Worm (Caenorhabditis elegans) whole organism, mixed stage, embryonic: Measurements from ENCODE around the gene shl-1.

Experiments
- M03D4.4 ChIP-seq: sonication (generic microtip); optimal IDR thresholded peaks from 2 replicates; lab custom pipeline; 2017; ENCODE audit warnings: mild to moderate bottlenecking, missing genetic modification characterization, missing compliant biosample characterization
- bed-3 ChIP-seq: fragments of 200-800 bp; sonication (Bioruptor generic); optimal IDR thresholded peaks from 3 replicates; lab custom pipeline; 2018; ENCODE audit warnings: mild to moderate bottlenecking, missing genetic modification characterization, moderate library complexity, missing compliant biosample characterization
- blmp-1 ChIP-seq: fragments of 150-350 bp; optimal IDR thresholded peaks from 2 replicates; lab custom pipeline; 2014; ENCODE audit warnings: missing biosample characterization, missing genetic modification characterization
- ceh-39 ChIP-seq: fragments of 150-350 bp; optimal IDR thresholded peaks from 2 replicates; lab custom pipeline; 2014; ENCODE audit warnings: missing biosample characterization, missing genetic modification characterization
- ceh-43 ChIP-seq: fragments of 200-800 bp; sonication (Bioruptor generic); optimal IDR thresholded peaks from 2 replicates; lab custom pipeline; 2018; ENCODE audit warnings: mild to moderate bottlenecking, missing genetic modification characterization, moderate library complexity, missing compliant biosample characterization
- ceh-83 ChIP-seq: fragments of 200-800 bp; sonication (Bioruptor generic); optimal IDR thresholded peaks from 2 replicates; lab custom pipeline; 2018; ENCODE audit warnings: mild to moderate bottlenecking, missing genetic modification characterization, missing compliant biosample characterization
- ces-1 ChIP-seq: fragments of 150-350 bp; optimal IDR thresholded peaks from 2 replicates; lab custom pipeline; 2014; ENCODE audit warnings: missing biosample characterization, missing genetic modification reagents, missing genetic modification characterization
- cnd-1 ChIP-seq: fragments of 200-800 bp; sonication (Bioruptor generic); optimal IDR thresholded peaks from 2 replicates; lab custom pipeline; 2018; ENCODE audit warnings: mild to moderate bottlenecking, missing genetic modification characterization, missing compliant biosample characterization
- drap-1 ChIP-seq: fragments of 200-800 bp; sonication (Bioruptor generic); optimal IDR thresholded peaks from 3 replicates; lab custom pipeline; 2018; ENCODE audit warnings: mild to moderate bottlenecking, missing genetic modification characterization, missing compliant biosample characterization
- elt-1 ChIP-seq: sonication (generic microtip); optimal IDR thresholded peaks from 2 replicates; lab custom pipeline; 2017; ENCODE audit warnings: missing genetic modification characterization, mild to moderate bottlenecking, missing compliant biosample characterization, antibody characterized with exemption, moderate library complexity, borderline replicate concordance; ENCODE audit not compliant: insufficient read depth
- elt-3 ChIP-seq: fragments of 150-350 bp; optimal IDR thresholded peaks from 2 replicates; lab custom pipeline; 2014; ENCODE audit warnings: missing biosample characterization, missing genetic modification characterization
- flh-1 ChIP-seq: fragments of 200-800 bp; sonication (Bioruptor generic); optimal IDR thresholded peaks from 2 replicates; lab custom pipeline; 2018; ENCODE audit warnings: mild to moderate bottlenecking, missing genetic modification characterization, moderate library complexity, missing compliant biosample characterization
- ham-2 ChIP-seq: fragments of 200-800 bp; sonication (Bioruptor generic); optimal IDR thresholded peaks from 2 replicates; lab custom pipeline; 2018; ENCODE audit warnings: mild to moderate bottlenecking, missing genetic modification characterization, missing compliant biosample characterization
- hlh-1 ChIP-seq: fragments of 150-350 bp; optimal IDR thresholded peaks from 2 replicates; lab custom pipeline; 2014; ENCODE audit warnings: missing biosample characterization, missing genetic modification reagents, missing genetic modification characterization
- lin-32 ChIP-seq: fragments of 200-800 bp; sonication (Bioruptor generic); optimal IDR thresholded peaks from 2 replicates; lab custom pipeline; 2018; ENCODE audit warnings: mild to moderate bottlenecking, missing genetic modification characterization, missing compliant biosample characterization
- lsy-2 ChIP-seq: fragments of 150-350 bp; optimal IDR thresholded peaks from 2 replicates; lab custom pipeline; 2014; ENCODE audit warnings: missing biosample characterization, missing genetic modification characterization
- mab-5 ChIP-seq: fragments of 150-350 bp; optimal IDR thresholded peaks from 2 replicates; lab custom pipeline; 2014; ENCODE audit warnings: missing biosample characterization, missing genetic modification characterization
- mep-1 ChIP-seq: fragments of 150-350 bp; optimal IDR thresholded peaks from 2 replicates; lab custom pipeline; 2017; ENCODE audit warnings: missing biosample characterization, missing genetic modification reagents, missing genetic modification characterization, inconsistent platforms
- mls-2 ChIP-seq: sonication (generic microtip); optimal IDR thresholded peaks from 2 replicates; lab custom pipeline; 2016; ENCODE audit warnings: mild to moderate bottlenecking, missing genetic modification characterization, moderate library complexity, missing compliant biosample characterization
- nhr-12 ChIP-seq: fragments of 150-350 bp; optimal IDR thresholded peaks from 2 replicates; lab custom pipeline; 2014; ENCODE audit warnings: missing biosample characterization, missing genetic modification characterization
- nhr-2 ChIP-seq: fragments of 150-350 bp; optimal IDR thresholded peaks from 2 replicates; lab custom pipeline; 2014; ENCODE audit warnings: missing biosample characterization, missing genetic modification characterization
- nhr-237 ChIP-seq: fragments of 150-350 bp; optimal IDR thresholded peaks from 2 replicates; lab custom pipeline; 2014; ENCODE audit warnings: missing biosample characterization, missing genetic modification characterization
- nhr-28 ChIP-seq: fragments of 150-350 bp; optimal IDR thresholded peaks from 2 replicates; lab custom pipeline; 2014; ENCODE audit warnings: missing biosample characterization, missing genetic modification characterization
- nhr-76 ChIP-seq: sonication (generic microtip); optimal IDR thresholded peaks from 2 replicates; lab custom pipeline; 2017; ENCODE audit warnings: missing biosample characterization, missing genetic modification characterization
- sem-2 ChIP-seq: fragments of 200-800 bp; sonication (Bioruptor generic); optimal IDR thresholded peaks from 2 replicates; lab custom pipeline; 2018; ENCODE audit warnings: mild to moderate bottlenecking, missing genetic modification characterization, missing compliant biosample characterization
- snpc-4 ChIP-seq: fragments of 150-350 bp; optimal IDR thresholded peaks from 2 replicates; lab custom pipeline; 2014; ENCODE audit warnings: missing biosample characterization, missing genetic modification characterization
- sptf-1 ChIP-seq: sonication (generic microtip); optimal IDR thresholded peaks from 2 replicates; lab custom pipeline; 2017; ENCODE audit warnings: mild to moderate bottlenecking, missing genetic modification characterization, moderate library complexity, missing compliant biosample characterization
- tbx-8 ChIP-seq: fragments of 200-800 bp; sonication (Bioruptor generic); optimal IDR thresholded peaks from 2 replicates; lab custom pipeline; 2018; ENCODE audit warnings: mild to moderate bottlenecking, missing genetic modification characterization, moderate library complexity, missing compliant biosample characterization
- unc-120 ChIP-seq: sonication (generic microtip); optimal IDR thresholded peaks from 2 replicates; lab custom pipeline; 2017; ENCODE audit warnings: missing genetic modification characterization, missing compliant biosample characterization; ENCODE audit not compliant: poor library complexity, severe bottlenecking
- unc-39 ChIP-seq: fragments of 150-350 bp; optimal IDR thresholded peaks from 2 replicates; lab custom pipeline; 2014; ENCODE audit warnings: missing biosample characterization, missing genetic modification characterization
- unc-62 ChIP-seq: fragments of 150-350 bp; optimal IDR thresholded peaks from 2 replicates; lab custom pipeline; 2014; ENCODE audit warnings: missing biosample characterization, missing genetic modification reagents, missing genetic modification characterization

The shl-1 gene

ce11 chrIV:6421183-6421635 lies 37.3 kb upstream of the shl-1 start, which contains the start of gene puf-11:
TSS of gene puf-11 (plus strand) at chrIV:6421585.
- TF ChIP-seq tbx-8 (no peak), ham-2 (no peak), unc-62 (GFP tag; lab: Kevin White, UChicago) (no peak), nhr-2 (tag; lab: Kevin White, UChicago) (no peak), lsy-2 (tag; lab: Kevin White, UChicago) (no peak), M03D4.4 (tag; lab: Kevin White, UChicago) (no peak), cnd-1 (no peak), lin-32 (GFP tag; lab: Kevin White, UChicago) (no peak), bed-3 (GFP tag; lab: Kevin White, UChicago) (no peak), mab-5 (tag; lab: Kevin White, UChicago) (no peak), unc-120 (no peak), ces-1 (no peak), flh-1 (GFP tag; lab: Kevin White, UChicago) (no peak), sptf-1 (tag; lab: Kevin White, UChicago) (no peak)

DNA sequence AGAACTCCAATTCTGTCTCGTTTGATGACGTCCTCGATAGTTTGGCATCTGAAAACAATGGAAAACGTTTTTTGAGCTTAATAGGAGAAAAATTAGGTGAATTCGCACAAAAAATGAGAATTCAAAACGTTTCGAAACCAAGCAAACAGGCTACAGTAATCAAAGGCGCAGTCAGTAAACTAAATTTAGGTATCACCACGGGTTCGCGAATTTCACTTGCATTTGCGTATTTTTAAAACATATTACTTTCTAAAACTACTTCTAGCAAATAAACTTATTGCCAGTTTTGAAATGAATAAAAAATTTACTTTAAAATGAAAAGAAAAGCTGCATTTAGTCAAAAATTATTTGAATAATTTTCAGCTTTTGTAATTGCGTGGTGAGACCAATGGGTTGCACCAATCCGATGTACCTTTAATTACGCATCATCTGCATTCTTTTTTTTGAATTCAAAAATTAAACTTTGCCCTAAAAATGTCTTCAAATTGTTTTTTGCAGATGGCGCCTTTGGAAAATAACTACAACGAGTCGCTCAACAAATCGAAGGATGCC lies 35.2 kb upstream of the shl-1 start, which contains the start of the genes Y73B6BL.23 and htp-2:
Gene Y73B6BL.23 (minus strand): TSS at position 51 of the 552 bp plus-strand sequence.
Gene htp-2 (plus strand): TSS at position 492 of the 552 bp plus-strand sequence.
- no peak for TF ChIP-seq elt-1 (tag; lab: Kevin White, UChicago)
- TF ChIP-seq nhr-28 (tag; lab: Kevin White, UChicago): no peak
- no peak for TF ChIP-seq nhr-76 (tag; lab: Kevin White, UChicago)
- TF ChIP-seq snpc-4 (tag; lab: Kevin White, UChicago): no peak
- TF ChIP-seq tbx-8: no peak
- TF ChIP-seq flh-1 (GFP tag; lab: Kevin White, UChicago): no peak
- no peak for TF ChIP-seq ceh-83
- TF ChIP-seq sptf-1 (tag; lab: Kevin White, UChicago): no peak
- no peak for TF ChIP-seq elt-3 (tag; lab: Kevin White, UChicago)
- TF ChIP-seq mls-2: no peak
- TF ChIP-seq mab-5 (tag; lab: Kevin White, UChicago): no peak

ce11 chrIV:6417612-6418011 lies 33.7 kb upstream of the shl-1 start:
- no peak for TF ChIP-seq ham-2
- no peak for TF ChIP-seq blmp-1 (tag; lab: Kevin White, UChicago)
- TF ChIP-seq nhr-12 (tag; lab: Kevin White, UChicago): no peak
- TF ChIP-seq mls-2: no peak
- no peak for TF ChIP-seq mep-1 (tag; lab: Kevin White, UChicago)
- TF ChIP-seq flh-1 (GFP tag; lab: Kevin White, UChicago): no peak
- TF ChIP-seq lin-32 (GFP tag; lab: Kevin White, UChicago): no peak
- no peak for TF ChIP-seq nhr-28 (tag; lab: Kevin White, UChicago)
- no peak for TF ChIP-seq ceh-43 (GFP tag; lab: Kevin White, UChicago)
- TF ChIP-seq tbx-8: no peak
- TF ChIP-seq ceh-83: no peak
- no peak for TF ChIP-seq ces-1
- no peak for TF ChIP-seq elt-1 (tag; lab: Kevin White, UChicago)

ce11 chrIV:6416553-6416952 lies 32.7 kb upstream of the shl-1 start, which contains the start of gene Y73B6BL.22:
TSS of gene Y73B6BL.22 (minus strand) at chrIV:6416653.
- TF ChIP-seq drap-1 (GFP tag; lab: Kevin White, UChicago): no peak
- TF ChIP-seq elt-3 (tag; lab: Kevin White, UChicago): no peak
- TF ChIP-seq blmp-1 (tag; lab: Kevin White, UChicago): no peak
- TF ChIP-seq nhr-12 (tag; lab: Kevin White, UChicago): no peak
- TF ChIP-seq nhr-237 (tag; lab: Kevin White, UChicago): no peak
- TF ChIP-seq ceh-43 (GFP tag; lab: Kevin White, UChicago): no peak
- no peak for TF ChIP-seq ceh-83
- no peak for TF ChIP-seq cnd-1
- no peak for TF ChIP-seq ham-2
- no peak for TF ChIP-seq M03D4.4 (tag; lab: Kevin White, UChicago)
- TF ChIP-seq mab-5 (tag; lab: Kevin White, UChicago): no peak
- no peak for TF ChIP-seq elt-1 (tag; lab: Kevin White, UChicago)
- TF ChIP-seq flh-1 (GFP tag; lab: Kevin White, UChicago): no peak

DNA sequence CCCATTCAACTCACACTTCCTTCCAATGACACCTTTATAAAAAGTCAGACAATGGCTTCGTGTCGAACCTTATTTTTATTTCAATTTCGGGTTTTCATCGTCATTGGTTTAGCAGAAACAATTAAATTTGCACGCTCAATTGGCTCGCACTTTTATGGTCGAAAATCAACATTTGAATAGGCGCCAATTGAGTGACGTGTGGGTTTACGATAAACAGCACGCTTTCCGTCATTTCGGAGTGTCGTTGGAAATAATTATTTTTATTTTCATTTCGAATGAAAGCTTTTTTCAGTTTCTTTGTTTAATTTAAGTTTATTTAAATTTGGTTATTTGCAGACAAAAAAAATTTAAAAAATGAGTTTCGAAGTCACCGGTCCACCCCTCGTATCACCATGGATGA lies 31.3 kb upstream of the shl-1 start, which contains the start of gene exos-2:
Gene exos-2 (plus strand): TSS at position 330 of the 400 bp plus-strand sequence.
- TF ChIP-seq ces-1 (peak; percentile 80), ham-2 (no peak), blmp-1 (tag; lab: Kevin White, UChicago) (no peak), bed-3 (GFP tag; lab: Kevin White, UChicago) (no peak), M03D4.4 (tag; lab: Kevin White, UChicago) (no peak), nhr-12 (tag; lab: Kevin White, UChicago) (no peak), lsy-2 (tag; lab: Kevin White, UChicago) (peak; percentile 60), sem-2 (no peak), nhr-76 (tag; lab: Kevin White, UChicago) (no peak), mls-2 (no peak), unc-39 (tag; lab: Kevin White, UChicago) (no peak), hlh-1 (tag; lab: Kevin White, UChicago) (peak; percentile 35), nhr-237 (tag; lab: Kevin White, UChicago) (peak; percentile 0), ceh-39 (tag; lab: Kevin White, UChicago) (no peak), ceh-83 (no peak), elt-1 (tag; lab: Kevin White, UChicago) (no peak), mep-1 (tag; lab: Kevin White, UChicago) (peak; percentile 16), elt-3 (tag; lab: Kevin White, UChicago) (no peak)
- TF ChIP-seq, all 35 proteins: peak for 5
